Worm (Caenorhabditis elegans) whole organism, midembryonic: Measurements from ENCODE around the gene fipr-4.
A peak's percentile ranks its signal among the peaks of the same experiment; 100 is the strongest.

ENCODE experiments used
- T22C8.4 ChIP-seq: fragments of 200-800 bp; sonication (Bioruptor generic); IDR thresholded peaks from 2 replicates; pipeline ENCODE4 v1.3.6; 2022; ENCODE audit warnings: missing genetic modification characterization, missing compliant biosample characterization
- cog-1 ChIP-seq: sonication (generic microtip); optimal IDR thresholded peaks from 2 replicates; lab custom pipeline; 2016; ENCODE audit warnings: missing genetic modification characterization, missing compliant biosample characterization
- flt-1 ChIP-seq: fragments of 200-800 bp; sonication (Bioruptor generic); IDR thresholded peaks from 2 replicates; pipeline ENCODE4 v1.3.6; 2022; ENCODE audit warnings: missing genetic modification characterization, missing compliant biosample characterization
- klf-2 ChIP-seq: fragments of 200-800 bp; sonication (Bioruptor generic); conservative IDR thresholded peaks from 2 replicates; pipeline ENCODE4 v1.3.6; 2022; ENCODE audit warnings: missing genetic modification reagents, missing genetic modification characterization, missing compliant biosample characterization
- med-1 ChIP-seq: sonication (generic microtip); optimal IDR thresholded peaks from 2 replicates; lab custom pipeline; 2017; ENCODE audit warnings: missing genetic modification characterization, mild to moderate bottlenecking, missing compliant biosample characterization, antibody characterized with exemption, missing genetic modification reagents; ENCODE audit not compliant: insufficient read depth
- ref-1 ChIP-seq: fragments of 200-800 bp; sonication (Bioruptor generic); conservative IDR thresholded peaks from 2 replicates; pipeline ENCODE4 v1.3.6; 2022; ENCODE audit warnings: missing genetic modification reagents, missing genetic modification characterization, missing compliant biosample characterization
- tab-1 ChIP-seq: fragments of 200-800 bp; sonication (Bioruptor generic); IDR thresholded peaks from 2 replicates; pipeline ENCODE4 v1.3.6; 2022; ENCODE audit warnings: missing genetic modification characterization, missing compliant biosample characterization
- ztf-23 ChIP-seq: fragments of 200-800 bp; sonication (Bioruptor generic); IDR thresholded peaks from 2 replicates; pipeline ENCODE4 v1.3.6; 2022; ENCODE audit warnings: missing genetic modification reagents, missing genetic modification characterization, missing compliant biosample characterization
- ztf-29 ChIP-seq: fragments of 200-800 bp; sonication (Bioruptor generic); IDR thresholded peaks from 2 replicates; pipeline ENCODE4 v1.3.6; 2022; ENCODE audit warnings: missing genetic modification reagents, missing genetic modification characterization, missing compliant biosample characterization

Gene fipr-4

ce11 chrV:10241121-10241803, 13.0 kb upstream of the fipr-4 start, which contains the start of the genes C12D8.21 and col-148:
Gene C12D8.21, minus strand, starts transcription at chrV:10241188.
Gene col-148, plus strand, starts transcription at chrV:10241753.
- no peak for TF ChIP-seq flt-1 (GFP tag; lab: Robert Waterston, UW)

- TF ChIP-seq T22C8.4 (GFP tag; lab: Robert Waterston, UW) (no peak), cog-1 (tag; lab: Kevin White, UChicago) (no peak), klf-2 (GFP tag; lab: Robert Waterston, UW) (no peak), med-1 (GFP tag; lab: Kevin White, UChicago) (no peak), ztf-29 (no peak), ztf-23 (GFP tag; lab: Robert Waterston, UW) (no peak), tab-1 (GFP tag; lab: Robert Waterston, UW) (no peak), flt-1 (GFP tag; lab: Robert Waterston, UW) (no peak), ref-1 (GFP tag; lab: Robert Waterston, UW) (no peak)
Observed at ce11 chrV:10239861-10240260, 11.6 kb upstream of the fipr-4 start, which contains the start of gene fipr-8. Gene fipr-8, minus strand, starts transcription at chrV:10239961.

- 0 out of 2 replicates have a peak, but pooled peaks have one; percentile 46 for TF ChIP-seq tab-1 (GFP tag; lab: Robert Waterston, UW)
- TF ChIP-seq ztf-29 = no peak
Observed at ce11 chrV:10238665-10239064, 10.4 kb upstream of the fipr-4 start, which contains the start of gene fubl-1. Gene fubl-1, minus strand, starts transcription at chrV:10238866.

ce11 chrV:10237959-10238444, 9.7 kb upstream of the fipr-4 start:
- no peak for TF ChIP-seq ztf-23 (GFP tag; lab: Robert Waterston, UW)
- TF ChIP-seq tab-1 (GFP tag; lab: Robert Waterston, UW) = no peak
- TF ChIP-seq klf-2 (GFP tag; lab: Robert Waterston, UW) = no peak
- no peak for TF ChIP-seq med-1 (GFP tag; lab: Kevin White, UChicago)
- TF ChIP-seq flt-1 (GFP tag; lab: Robert Waterston, UW) = no peak
- TF ChIP-seq ref-1 (GFP tag; lab: Robert Waterston, UW) = no peak
- TF ChIP-seq ztf-29 = no peak
- no peak for TF ChIP-seq T22C8.4 (GFP tag; lab: Robert Waterston, UW)
- no peak for TF ChIP-seq cog-1 (tag; lab: Kevin White, UChicago)

- TF ChIP-seq ztf-29 = no peak
- TF ChIP-seq T22C8.4 (GFP tag; lab: Robert Waterston, UW) = no peak
- no peak for TF ChIP-seq klf-2 (GFP tag; lab: Robert Waterston, UW)
- TF ChIP-seq med-1 (GFP tag; lab: Kevin White, UChicago) = no peak
- TF ChIP-seq cog-1 (tag; lab: Kevin White, UChicago) = no peak
- TF ChIP-seq ref-1 (GFP tag; lab: Robert Waterston, UW) = no peak
Observed at ce11 chrV:10237171-10237570, 8.9 kb upstream of the fipr-4 start.

ce11 chrV:10233330-10233729, 5.1 kb upstream of the fipr-4 start, which contains the start of gene str-182:
Gene str-182, minus strand, starts transcription at chrV:10233430.
- TF ChIP-seq T22C8.4 (GFP tag; lab: Robert Waterston, UW) (no peak), ztf-29 (no peak), ztf-23 (GFP tag; lab: Robert Waterston, UW) (no peak), klf-2 (GFP tag; lab: Robert Waterston, UW) (no peak), ref-1 (GFP tag; lab: Robert Waterston, UW) (no peak), flt-1 (GFP tag; lab: Robert Waterston, UW) (no peak), med-1 (GFP tag; lab: Kevin White, UChicago) (no peak), cog-1 (tag; lab: Kevin White, UChicago) (no peak), tab-1 (GFP tag; lab: Robert Waterston, UW) (no peak)

- TF ChIP-seq klf-2 (GFP tag; lab: Robert Waterston, UW) (no peak), cog-1 (tag; lab: Kevin White, UChicago) (no peak), flt-1 (GFP tag; lab: Robert Waterston, UW) (no peak), ztf-29 (no peak), T22C8.4 (GFP tag; lab: Robert Waterston, UW) (no peak), med-1 (GFP tag; lab: Kevin White, UChicago) (no peak), ztf-23 (GFP tag; lab: Robert Waterston, UW) (no peak), ref-1 (GFP tag; lab: Robert Waterston, UW) (no peak), tab-1 (GFP tag; lab: Robert Waterston, UW) (no peak)
Observed at ce11 chrV:10230932-10231331, 2.7 kb upstream of the fipr-4 start, which contains the start of gene fipr-6. Gene fipr-6, plus strand, starts transcription at chrV:10231232.

ce11 chrV:10229222-10229879, 1.1 kb upstream of the fipr-4 start, which contains the start of the genes pyt-1 and fipr-7:
Gene pyt-1, minus strand, starts transcription at chrV:10229322.
Gene fipr-7, plus strand, starts transcription at chrV:10229829.
- no peak for TF ChIP-seq ref-1 (GFP tag; lab: Robert Waterston, UW)

- TF ChIP-seq flt-1 (GFP tag; lab: Robert Waterston, UW) = no peak
- no peak for TF ChIP-seq cog-1 (tag; lab: Kevin White, UChicago)
- TF ChIP-seq ztf-29 = no peak
- TF ChIP-seq ztf-23 (GFP tag; lab: Robert Waterston, UW) = no peak
- TF ChIP-seq klf-2 (GFP tag; lab: Robert Waterston, UW) = no peak
- TF ChIP-seq med-1 (GFP tag; lab: Kevin White, UChicago) = no peak
- no peak for TF ChIP-seq ref-1 (GFP tag; lab: Robert Waterston, UW)
- no peak for TF ChIP-seq T22C8.4 (GFP tag; lab: Robert Waterston, UW)
- TF ChIP-seq tab-1 (GFP tag; lab: Robert Waterston, UW) = no peak
Observed at ce11 chrV:10227333-10227732, 927 bp downstream of the fipr-4 start, which contains the start of gene ttr-19. Gene ttr-19, minus strand, starts transcription at chrV:10227433.
